Fruit fly (Drosophila melanogaster) whole organism, embryonic: ENCODE results near the gene Dscam3.
A peak's percentile ranks its signal among the peaks of the same experiment; 100 is the strongest.

ENCODE experiments used
- Adf1 ChIP-seq: fragments of 200-800 bp; sonication (Bioruptor generic); IDR thresholded peaks from 2 replicates; pipeline ENCODE4 v1.3.6; 2022; ENCODE audit warnings: missing biosample characterization, missing genetic modification characterization
- Asciz ChIP-seq: fragments of 200-800 bp; sonication (Bioruptor generic); optimal IDR thresholded peaks from 2 replicates; lab custom pipeline; 2017; ENCODE audit warnings: missing biosample characterization, mild to moderate bottlenecking, missing genetic modification characterization, missing genetic modification reagents
- Bdp1 ChIP-seq: fragments of 200-800 bp; sonication (Bioruptor generic); optimal IDR thresholded peaks from 3 replicates; lab custom pipeline; 2016; ENCODE audit warnings: missing biosample characterization, missing genetic modification characterization
- Blimp-1 ChIP-seq: fragments of 200-800 bp; sonication (Bioruptor generic); optimal IDR thresholded peaks from 3 replicates; lab custom pipeline; 2018; ENCODE audit warnings: missing biosample characterization, missing genetic modification characterization, mild to moderate bottlenecking, moderate library complexity, missing genetic modification reagents
- CG6175 ChIP-seq: fragments of 200-800 bp; sonication (Bioruptor generic); IDR thresholded peaks from 3 replicates; pipeline ENCODE4 v1.3.6; 2022; ENCODE audit warnings: missing biosample characterization, missing genetic modification characterization
- CG7745 ChIP-seq: fragments of 200-800 bp; sonication (Bioruptor generic); optimal IDR thresholded peaks from 2 replicates; lab custom pipeline; 2018; ENCODE audit warnings: missing biosample characterization, mild to moderate bottlenecking, missing genetic modification characterization, moderate library complexity
- CTCF ChIP-seq: fragments of 200-800 bp; sonication (Bioruptor generic); optimal IDR thresholded peaks from 2 replicates; lab custom pipeline; 2017; ENCODE audit warnings: missing biosample characterization, mild to moderate bottlenecking, missing genetic modification characterization, moderate library complexity
- Jarid2 ChIP-seq: fragments of 200-800 bp; sonication (Bioruptor generic); optimal IDR thresholded peaks from 3 replicates; lab custom pipeline; 2017; ENCODE audit warnings: mild to moderate bottlenecking, missing biosample characterization, missing genetic modification reagents, missing genetic modification characterization
- Rfx ChIP-seq: fragments of 200-800 bp; sonication (Bioruptor generic); IDR thresholded peaks from 2 replicates; pipeline ENCODE4 v1.3.6; 2022; ENCODE audit warnings: missing biosample characterization, missing genetic modification characterization
- chinmo ChIP-seq: fragments of 200-800 bp; sonication (Bioruptor generic); IDR thresholded peaks from 4 replicates; pipeline ENCODE4 v1.3.6; 2022; ENCODE audit warnings: missing biosample characterization, missing genetic modification characterization; ENCODE audit not compliant: partially characterized antibody
- crol ChIP-seq: fragments of 200-800 bp; sonication (Bioruptor generic); IDR thresholded peaks from 2 replicates; pipeline ENCODE4 v1.3.6; 2022; ENCODE audit warnings: missing biosample characterization, missing genetic modification characterization
- pnt ChIP-seq: fragments of 200-800 bp; sonication (Bioruptor generic); optimal IDR thresholded peaks from 3 replicates; lab custom pipeline; 2016; ENCODE audit warnings: missing biosample characterization, missing genetic modification characterization
- prd ChIP-seq, 3 experiments: fragments of >200 bp in 2 of 3; fragments of 200-800 bp in 1 of 3; sonication (Bioruptor generic) in 1 of 3; optimal IDR thresholded peaks in 2 of 3; IDR thresholded peaks in 1 of 3; 2 replicates in 2 of 3; 3 replicates in 1 of 3; pipeline versions ENCODE4 v1.3.6 to Lab custom; 2017 to 2022; ENCODE audit warnings: missing biosample characterization in 1 of 3, missing genetic modification characterization in 1 of 3
- z ChIP-seq: fragments of 200-800 bp; sonication (Bioruptor generic); IDR thresholded peaks from 3 replicates; pipeline ENCODE4 v1.3.6; 2022; ENCODE audit warnings: missing biosample characterization, missing genetic modification characterization
- zen2 ChIP-seq: fragments of 200-800 bp; sonication (Bioruptor generic); IDR thresholded peaks from 3 replicates; pipeline ENCODE4 v1.3.6; 2022; ENCODE audit warnings: missing biosample characterization, missing genetic modification characterization; ENCODE audit not compliant: partially characterized antibody

Dscam3 gene

DNA sequence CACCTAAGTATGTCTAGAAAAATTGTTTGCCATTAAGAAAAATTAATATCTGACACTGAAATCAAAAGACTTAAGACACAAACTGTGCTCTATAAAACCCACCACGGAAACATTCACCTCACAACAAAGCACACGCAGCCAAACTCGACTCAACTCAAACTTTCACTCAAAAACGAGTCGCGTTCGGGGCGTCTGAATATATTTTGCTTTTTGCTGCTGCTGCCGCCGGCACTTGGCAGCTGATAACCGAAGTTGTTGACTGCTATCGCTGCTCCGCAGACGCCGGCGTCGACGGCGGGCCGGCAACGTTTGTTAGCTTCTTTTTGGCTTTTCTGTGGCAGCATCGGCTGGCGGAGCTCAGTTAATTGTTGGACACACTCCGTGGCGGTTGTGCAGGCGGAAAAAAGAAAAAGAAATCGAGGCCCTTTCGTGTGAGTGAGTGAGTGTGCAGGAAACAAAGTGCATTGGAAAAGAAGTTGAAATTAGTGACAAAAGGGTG is 80.0 kb downstream of the Dscam3 start, which contains the start of gene cysu:
cysu (plus strand) TSS at position 352 of the 499 bp plus-strand sequence.
- peak; percentile 87 for TF ChIP-seq Adf1 (GFP tag; lab: Robert Waterston, UW)
- TF ChIP-seq Asciz = no peak
- TF ChIP-seq zen2 = peak; percentile 44; the same call in 1 of the 3 replicates
- peak; percentile 95 for TF ChIP-seq z (GFP tag; lab: Robert Waterston, UW)
- peak; percentile 63; the same call in 2 of the 3 replicates for TF ChIP-seq CG6175 (GFP tag; lab: Robert Waterston, UW)
- no peak for TF ChIP-seq pnt (GFP tag; lab: Kevin White, UChicago)
- peak; percentile 82; the same call in 1 of the 4 replicates for TF ChIP-seq chinmo (GFP tag; lab: Robert Waterston, UW)
- TF ChIP-seq Rfx = no peak
- no peak for TF ChIP-seq prd (optimal IDR thresholded peaks at IDR 0.05; lab: Kevin White, UChicago)
- TF ChIP-seq prd (GFP tag; IDR thresholded peaks at IDR 0.05; lab: Robert Waterston, UW) = no peak
- no peak for TF ChIP-seq Blimp-1 (GFP tag; lab: Kevin White, UChicago)
- no peak for TF ChIP-seq CTCF (GFP tag; lab: Kevin White, UChicago)
- TF ChIP-seq Jarid2 = peak; percentile 58
- TF ChIP-seq Bdp1 (GFP tag; lab: Kevin White, UChicago) = no peak
- TF ChIP-seq crol (GFP tag; lab: Robert Waterston, UW) = no peak
- TF ChIP-seq CG7745 = no peak
